Worm (Caenorhabditis elegans): ENCODE measurements around the gene gst-28.

DNA sequence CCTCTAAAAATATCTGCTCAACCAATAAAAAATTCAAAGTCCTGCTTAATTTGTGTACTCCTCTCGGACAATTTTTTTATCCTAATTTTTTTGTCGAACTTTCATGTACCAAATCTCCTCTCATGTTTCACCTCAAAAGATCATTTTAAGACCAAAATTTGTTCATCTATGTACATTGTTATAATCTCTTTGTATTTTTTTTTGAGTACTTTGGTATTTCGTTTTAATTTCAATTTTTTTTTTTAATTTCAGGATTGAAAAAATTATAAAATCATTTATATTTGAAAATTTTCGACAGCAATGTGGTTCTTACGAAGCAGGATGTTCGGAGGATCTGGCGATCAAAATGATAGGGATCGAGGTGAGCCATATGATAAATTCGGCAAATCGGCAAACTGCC lies 29.1 kb upstream of the gst-28 start, which contains the start of gene spsb-1:
- no peak for TF ChIP-seq ama-1 (optimal IDR thresholded peaks at IDR 0.05)
- no peak for TF ChIP-seq scrt-1 (GFP tag; IDR thresholded peaks at IDR 0.05)
- TF ChIP-seq flt-1 (GFP tag; IDR thresholded peaks at IDR 0.05): no peak
- TF ChIP-seq F13C5.2 (tag; optimal IDR thresholded peaks at IDR 0.05): no peak
- no peak for TF ChIP-seq ceh-36 (tag; optimal IDR thresholded peaks at IDR 0.05)
- no peak for TF ChIP-seq hmg-4 (GFP tag; optimal IDR thresholded peaks at IDR 0.05)
- TF ChIP-seq tra-4 (tag; optimal IDR thresholded peaks at IDR 0.05): no peak

All from whole organism, early embryonic.